Fruit fly (Drosophila melanogaster): Measurements from ENCODE around the gene CG14989.

DNA sequence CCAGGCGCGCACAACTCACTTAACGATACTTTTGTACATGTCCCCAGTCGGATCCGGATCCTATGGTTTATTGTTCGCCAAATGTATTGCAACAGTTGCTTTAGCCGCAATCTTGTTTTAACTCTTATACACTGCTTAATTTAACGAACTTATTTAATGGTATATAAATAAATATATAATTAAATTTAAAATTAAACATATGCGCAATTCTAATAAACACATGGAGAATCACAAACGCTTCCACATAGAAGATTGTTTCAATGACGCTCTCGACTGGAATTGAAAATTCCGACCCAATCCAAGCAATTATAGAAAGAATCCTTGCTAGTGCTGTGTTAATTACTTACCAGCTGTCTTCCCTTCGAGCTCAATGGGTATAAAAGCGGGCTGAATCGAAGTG lies 53.8 kb downstream of the CG14989 start, which contains the start of gene Akh:
- TF ChIP-seq CG3281 (GFP tag; optimal IDR thresholded peaks at IDR 0.05) (no peak), Atf3 (GFP tag; optimal IDR thresholded peaks at IDR 0.05) (no peak), HLHmδ (GFP tag; optimal IDR thresholded peaks at IDR 0.05) (no peak), Dref (GFP tag; IDR thresholded peaks at IDR 0.05) (no peak), CG8478 (optimal IDR thresholded peaks at IDR 0.05) (no peak), odd (GFP tag; optimal IDR thresholded peaks at IDR 0.05) (no peak), twi (tag; optimal IDR thresholded peaks at IDR 0.05) (no peak), CG8924 (tag; optimal IDR thresholded peaks at IDR 0.05) (no peak), CG10267 (tag; optimal IDR thresholded peaks at IDR 0.05) (no peak), CG4404 (GFP tag; IDR thresholded peaks at IDR 0.05) (no peak), lov (optimal IDR thresholded peaks at IDR 0.05) (no peak), lov (GFP tag; IDR thresholded peaks at IDR 0.05) (no peak), CG7556 (GFP tag; optimal IDR thresholded peaks at IDR 0.05) (no peak), CG2202 (tag; optimal IDR thresholded peaks at IDR 0.05) (no peak), B-H1 (GFP tag; IDR thresholded peaks at IDR 0.05) (no peak)

All from whole organism, embryonic.